Worm (Caenorhabditis elegans): ENCODE data around the gene flr-1.

DNA sequence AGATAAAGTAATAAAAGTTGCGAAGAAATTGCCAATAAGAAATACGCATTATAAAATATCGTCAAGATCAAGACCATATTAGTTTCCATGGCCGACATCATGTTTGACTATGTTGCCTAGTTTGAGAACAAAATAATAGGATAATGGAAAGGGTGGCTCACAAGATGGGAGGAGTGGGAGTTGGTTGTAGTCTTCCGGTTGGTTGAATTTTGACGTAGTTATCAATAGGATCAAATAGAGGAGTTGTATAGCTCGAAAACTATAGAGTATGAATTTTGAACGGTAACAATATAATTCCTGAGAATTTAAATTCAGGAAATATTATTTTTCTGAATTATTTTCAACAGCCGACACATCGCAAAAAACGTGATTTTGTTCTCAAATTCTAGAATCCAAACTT is 25.4 kb upstream of the flr-1 start, which contains the start of gene srd-50:
- TF ChIP-seq W03F9.2 (tag; optimal IDR thresholded peaks at IDR 0.05) = no peak
- TF ChIP-seq him-1 (tag; optimal IDR thresholded peaks at IDR 0.05) = no peak
